Worm (Caenorhabditis elegans) whole organism, early embryonic: ENCODE results near the gene sax-3.

ENCODE experiments used
- aly-1 ChIP-seq: sonication (generic microtip); optimal IDR thresholded peaks from 2 replicates; lab custom pipeline; 2016; ENCODE audit warnings: missing genetic modification characterization, missing compliant biosample characterization
- ama-1 ChIP-seq: fragments of 150-350 bp; optimal IDR thresholded peaks from 2 replicates; lab custom pipeline; 2014
- ceh-13 ChIP-seq: fragments of 200-800 bp; sonication (Bioruptor generic); optimal IDR thresholded peaks from 2 replicates; lab custom pipeline; 2018; ENCODE audit warnings: mild to moderate bottlenecking, missing genetic modification characterization, missing compliant biosample characterization
- ets-7 ChIP-seq: sonication (generic microtip); optimal IDR thresholded peaks from 2 replicates; lab custom pipeline; 2016; ENCODE audit warnings: missing genotype, missing genetic modification characterization, missing compliant biosample characterization
- hmbx-1 ChIP-seq: sonication (generic microtip); optimal IDR thresholded peaks from 2 replicates; lab custom pipeline; 2016; ENCODE audit warnings: mild to moderate bottlenecking, missing genetic modification characterization, missing compliant biosample characterization
- hmg-4 ChIP-seq: fragments of 200-800 bp; sonication (Bioruptor generic); optimal IDR thresholded peaks from 2 replicates; lab custom pipeline; 2018; ENCODE audit warnings: mild to moderate bottlenecking, missing genetic modification characterization, missing compliant biosample characterization
- hnd-1 ChIP-seq: sonication (generic microtip); optimal IDR thresholded peaks from 2 replicates; lab custom pipeline; 2016; ENCODE audit warnings: missing genetic modification characterization, missing compliant biosample characterization
- scrt-1 ChIP-seq: fragments of 200-800 bp; sonication (Bioruptor generic); IDR thresholded peaks from 2 replicates; pipeline ENCODE4 v1.3.6; 2022; ENCODE audit warnings: missing genetic modification characterization, missing compliant biosample characterization
- tbx-37 ChIP-seq: fragments of 200-800 bp; sonication (Bioruptor generic); conservative IDR thresholded peaks from 2 replicates; pipeline ENCODE4 v1.3.6; 2022; ENCODE audit warnings: missing genetic modification reagents, missing genetic modification characterization, missing compliant biosample characterization

DNA sequence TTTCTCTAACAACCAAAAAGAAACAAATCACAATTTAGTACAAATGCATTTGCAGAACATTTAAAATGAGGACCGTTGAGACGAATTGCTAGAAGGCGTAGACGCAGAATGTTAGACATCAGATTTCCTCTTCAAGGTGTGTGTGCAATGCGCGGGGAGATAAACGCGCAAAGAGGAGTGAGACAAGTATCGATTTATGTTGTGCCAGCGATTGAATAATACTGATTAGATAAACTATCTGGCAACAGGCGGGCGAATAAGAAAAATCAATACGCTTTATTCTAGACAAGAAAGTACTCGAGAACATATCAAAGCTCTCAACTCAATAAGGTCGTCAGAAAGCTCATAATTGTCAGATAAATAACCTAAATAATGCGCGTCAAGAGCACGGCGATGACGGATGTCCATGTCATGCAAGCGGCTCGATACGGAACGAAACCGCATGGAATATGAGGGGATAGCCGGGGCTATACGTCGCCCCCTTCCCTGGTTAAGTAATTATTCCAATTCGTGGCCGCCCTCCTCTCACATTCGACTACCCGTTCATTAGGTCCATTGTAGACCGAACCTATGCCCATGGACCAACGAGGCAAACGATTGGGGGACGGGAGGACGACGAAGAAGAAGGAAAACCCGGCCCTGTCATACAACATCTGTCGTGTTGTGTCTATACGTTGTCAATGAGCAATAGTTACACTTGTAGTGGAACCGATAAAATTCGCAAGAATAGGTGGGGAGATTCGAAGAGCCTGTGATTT, 1.5 kb upstream of the sax-3 start:
- no peak for TF ChIP-seq ets-7
- TF ChIP-seq hmg-4 (GFP tag; lab: Kevin White, UChicago): peak; percentile 65
- TF ChIP-seq ceh-13 (GFP tag; lab: Kevin White, UChicago): no peak
- no peak for TF ChIP-seq ama-1
- TF ChIP-seq aly-1: no peak
- no peak for TF ChIP-seq scrt-1 (GFP tag; lab: Robert Waterston, UW)
- TF ChIP-seq tbx-37 (GFP tag; lab: Robert Waterston, UW): no peak
- TF ChIP-seq hnd-1 (tag; lab: Kevin White, UChicago): no peak
- no peak for TF ChIP-seq hmbx-1 (tag; lab: Kevin White, UChicago)
